Worm (Caenorhabditis elegans): ENCODE measurements around the gene famh-136.

The famh-136 gene

ce11 chrIII:8877002-8877401, 10.5 kb upstream of the famh-136 start, which contains the start of gene K01F9.2:
TSS of gene K01F9.2 (minus strand) at chrIII:8877128.
- TF ChIP-seq ceh-16 (tag; optimal IDR thresholded peaks at IDR 0.05) (no peak), fkh-10 (GFP tag; optimal IDR thresholded peaks at IDR 0.05) (peak; percentile 96), nfya-1 (tag; optimal IDR thresholded peaks at IDR 0.05; ENCODE audit: insufficient read depth) (no peak), egl-27 (tag; optimal IDR thresholded peaks at IDR 0.05) (no peak)

DNA sequence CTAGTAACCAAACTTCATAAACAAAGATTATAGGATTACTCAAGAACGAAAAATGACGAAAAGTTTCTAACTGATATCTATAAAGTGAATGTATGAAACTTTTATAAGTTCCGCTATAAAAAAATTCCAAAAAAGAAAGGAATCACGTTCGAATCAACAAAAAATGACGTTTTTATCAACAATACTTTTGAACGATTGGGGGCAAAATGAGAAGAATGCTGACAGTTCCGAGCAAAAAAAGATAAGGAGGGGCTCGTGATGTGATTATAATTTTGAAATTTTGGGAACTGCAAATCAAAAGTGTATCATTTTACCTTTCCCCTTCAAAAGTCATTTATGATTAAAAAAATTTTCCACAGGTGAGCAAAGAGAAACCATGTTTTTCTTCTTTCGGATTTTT, 8.6 kb upstream of the famh-136 start:
- no peak for TF ChIP-seq sea-2 (GFP tag; optimal IDR thresholded peaks at IDR 0.05)
- TF ChIP-seq ama-1 (optimal IDR thresholded peaks at IDR 0.05), result no peak
- TF ChIP-seq nhr-77 (tag; optimal IDR thresholded peaks at IDR 0.05), result no peak
- TF ChIP-seq mml-1 (tag; optimal IDR thresholded peaks at IDR 0.05), result no peak
- TF ChIP-seq jun-1 (tag; optimal IDR thresholded peaks at IDR 0.05), result peak; percentile 23
- peak; percentile 52 for TF ChIP-seq pha-4 (tag; optimal IDR thresholded peaks at IDR 0.05)
- TF ChIP-seq elt-2 (tag; optimal IDR thresholded peaks at IDR 0.05), result peak; percentile 93
- no peak for TF ChIP-seq nhr-23 (tag; optimal IDR thresholded peaks at IDR 0.05)
- peak; percentile 70 for TF ChIP-seq pqm-1 (tag; optimal IDR thresholded peaks at IDR 0.05)
- no peak for TF ChIP-seq snpc-4 (tag; optimal IDR thresholded peaks at IDR 0.05)

- TF ChIP-seq nhr-12 (tag; optimal IDR thresholded peaks at IDR 0.05) (no peak), aly-2 (tag; optimal IDR thresholded peaks at IDR 0.05) (no peak), nhr-67 (tag; optimal IDR thresholded peaks at IDR 0.05) (no peak), egl-5 (tag; optimal IDR thresholded peaks at IDR 0.05) (no peak), ama-1 (optimal IDR thresholded peaks at IDR 0.05) (no peak), nhr-23 (tag; optimal IDR thresholded peaks at IDR 0.05) (no peak), nhr-237 (tag; optimal IDR thresholded peaks at IDR 0.05) (no peak), jun-1 (tag; optimal IDR thresholded peaks at IDR 0.05) (no peak), R02D3.7 (tag; optimal IDR thresholded peaks at IDR 0.05) (no peak), egl-27 (tag; optimal IDR thresholded peaks at IDR 0.05) (no peak), unc-39 (tag; optimal IDR thresholded peaks at IDR 0.05) (no peak), unc-62 (GFP tag; optimal IDR thresholded peaks at IDR 0.05) (no peak), hmg-11 (tag; optimal IDR thresholded peaks at IDR 0.05) (no peak), fkh-10 (GFP tag; optimal IDR thresholded peaks at IDR 0.05) (no peak), elt-2 (tag; optimal IDR thresholded peaks at IDR 0.05) (no peak), tbx-2 (tag; optimal IDR thresholded peaks at IDR 0.05) (no peak), nhr-25 (tag; optimal IDR thresholded peaks at IDR 0.05) (no peak), lin-15B (tag; optimal IDR thresholded peaks at IDR 0.05) (no peak)
Measured at ce11 chrIII:8882333-8882732, 5.2 kb upstream of the famh-136 start.

ce11 chrIII:8885150-8885549, 2.4 kb upstream of the famh-136 start, which contains the start of gene svop-1:
TSS of gene svop-1 (minus strand) at chrIII:8885488.
- TF ChIP-seq jun-1 (tag; optimal IDR thresholded peaks at IDR 0.05) (no peak), pha-4 (tag; optimal IDR thresholded peaks at IDR 0.05) (peak; percentile 51)

DNA sequence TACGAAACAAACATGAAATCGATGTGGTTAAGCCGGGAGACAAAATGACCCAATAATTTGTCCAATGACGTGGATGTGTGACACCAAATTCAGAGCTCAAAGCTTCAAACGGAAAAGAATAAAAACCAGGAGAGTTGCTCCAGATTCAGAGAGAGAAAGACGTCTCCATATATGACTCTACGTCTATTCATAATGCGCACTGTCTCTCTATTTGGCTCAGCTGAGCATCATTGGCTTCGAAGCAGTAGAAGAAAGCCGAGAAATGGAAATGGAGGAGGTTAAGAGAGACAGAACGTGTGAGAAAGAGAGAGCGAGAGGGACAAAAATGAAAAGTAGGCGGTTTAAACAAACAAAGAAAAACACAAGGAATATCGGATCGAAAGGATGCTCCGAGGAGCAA, 1.2 kb upstream of the famh-136 start:
- TF ChIP-seq nhr-43 (tag; optimal IDR thresholded peaks at IDR 0.05; ENCODE audit: poor library complexity, severe bottlenecking), result no peak
- TF ChIP-seq nhr-76 (tag; optimal IDR thresholded peaks at IDR 0.05), result no peak
- peak; percentile 45 for TF ChIP-seq nfya-1 (tag; optimal IDR thresholded peaks at IDR 0.05; ENCODE audit: insufficient read depth)
- TF ChIP-seq egl-5 (tag; optimal IDR thresholded peaks at IDR 0.05), result no peak
- peak; percentile 78 for TF ChIP-seq lin-39 (tag; optimal IDR thresholded peaks at IDR 0.05)
- no peak for TF ChIP-seq ceh-9 (tag; optimal IDR thresholded peaks at IDR 0.05)
- TF ChIP-seq lin-15B (tag; optimal IDR thresholded peaks at IDR 0.05), result no peak
- no peak for TF ChIP-seq elt-3 (tag; optimal IDR thresholded peaks at IDR 0.05)
- peak; percentile 24 for TF ChIP-seq hmg-11 (tag; optimal IDR thresholded peaks at IDR 0.05)
- TF ChIP-seq unc-39 (tag; optimal IDR thresholded peaks at IDR 0.05), result no peak
- peak; percentile 36 for TF ChIP-seq pha-4 (tag; optimal IDR thresholded peaks at IDR 0.05)
- TF ChIP-seq nhr-11 (tag; optimal IDR thresholded peaks at IDR 0.05), result no peak
- TF ChIP-seq eor-1 (tag; optimal IDR thresholded peaks at IDR 0.05), result no peak

- TF ChIP-seq sea-2 (GFP tag; optimal IDR thresholded peaks at IDR 0.05) (no peak), ceh-28 (tag; optimal IDR thresholded peaks at IDR 0.05) (no peak), egl-5 (tag; optimal IDR thresholded peaks at IDR 0.05) (peak; percentile 20), lsy-12 (tag; optimal IDR thresholded peaks at IDR 0.05) (no peak), nhr-23 (tag; optimal IDR thresholded peaks at IDR 0.05) (peak; percentile 19), unc-39 (tag; optimal IDR thresholded peaks at IDR 0.05) (no peak), lin-15B (tag; optimal IDR thresholded peaks at IDR 0.05) (peak; percentile 49), R02D3.7 (tag; optimal IDR thresholded peaks at IDR 0.05) (no peak), elt-3 (tag; optimal IDR thresholded peaks at IDR 0.05) (no peak), hmg-11 (tag; optimal IDR thresholded peaks at IDR 0.05) (peak; percentile 26), ceh-9 (tag; optimal IDR thresholded peaks at IDR 0.05) (no peak), ama-1 (optimal IDR thresholded peaks at IDR 0.05) (no peak), ztf-4 (tag; optimal IDR thresholded peaks at IDR 0.05) (no peak), zag-1 (tag; optimal IDR thresholded peaks at IDR 0.05) (no peak), nhr-11 (tag; optimal IDR thresholded peaks at IDR 0.05) (no peak), ZK546.5 (tag; optimal IDR thresholded peaks at IDR 0.05) (no peak), daf-12 (tag; optimal IDR thresholded peaks at IDR 0.05) (no peak), fkh-2 (tag; optimal IDR thresholded peaks at IDR 0.05) (no peak), pqm-1 (tag; optimal IDR thresholded peaks at IDR 0.05) (peak; percentile 65), nhr-25 (tag; optimal IDR thresholded peaks at IDR 0.05) (peak; percentile 22), nhr-28 (tag; optimal IDR thresholded peaks at IDR 0.05) (no peak), ztf-11 (tag; optimal IDR thresholded peaks at IDR 0.05) (no peak), fkh-10 (GFP tag; optimal IDR thresholded peaks at IDR 0.05) (no peak)
Measured at ce11 chrIII:8888956-8889355, 1.4 kb downstream of the famh-136 start, which contains the start of gene ZK637.14. TSS of gene ZK637.14 (minus strand) at chrIII:8889156.
